Comparison of ENCODE assay signal across 1 fruit fly cellular context in the genomic region with DNA sequence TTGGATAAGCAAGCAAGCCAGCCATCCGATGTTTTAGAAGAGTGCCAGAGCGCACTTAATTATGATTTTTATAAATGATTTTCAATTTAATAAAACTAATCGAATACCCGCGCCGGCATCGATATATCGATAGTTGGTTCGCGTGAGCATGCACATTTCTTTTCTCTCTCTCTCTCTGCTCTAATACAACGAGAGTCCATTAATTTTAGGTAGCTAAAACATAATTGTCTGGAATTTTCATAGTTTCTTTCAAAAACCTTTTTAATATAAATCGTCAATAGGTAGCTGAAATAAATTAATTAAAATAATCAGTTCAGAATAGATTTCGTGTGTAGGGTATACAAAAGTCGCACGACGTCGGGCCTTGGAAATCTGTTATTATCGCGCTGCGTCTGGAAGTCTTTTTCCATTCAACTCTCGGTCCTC.
TF ChIP-seq lines count a peak whose summit lies in the region.

A gene (plus strand): TSS at position 408 of the 426 bp plus-strand sequence.

TF ChIP-seq in whole organism, embryonic, 481 proteins besides CTCF, POLR2A, EP300 and RAD21 (continued from another document and continues in another):
- TF ChIP-seq ewg (GFP tag; optimal IDR thresholded peaks at IDR 0.05; lab: Kevin White, UChicago) (peak; percentile 99), Mes4 (GFP tag; optimal IDR thresholded peaks at IDR 0.05; lab: Kevin White, UChicago) (peak; percentile 99), grau (tag; optimal IDR thresholded peaks at IDR 0.05; lab: Kevin White, UChicago) (peak; percentile 99), CG14014 (GFP tag; IDR thresholded peaks at IDR 0.05; lab: Robert Waterston, UW) (peak; percentile 100), Dek (tag; optimal IDR thresholded peaks at IDR 0.05; lab: Kevin White, UChicago) (peak; percentile 100), pfk (GFP tag; optimal IDR thresholded peaks at IDR 0.05; lab: Kevin White, UChicago) (peak; percentile 79), Nf-YA (GFP tag; IDR thresholded peaks at IDR 0.05; lab: Robert Waterston, UW) (peak; percentile 100), caup (GFP tag; optimal IDR thresholded peaks at IDR 0.05; lab: Kevin White, UChicago; ENCODE audit: severe bottlenecking) (peak; percentile 100), CG8388 (GFP tag; optimal IDR thresholded peaks at IDR 0.05; lab: Kevin White, UChicago) (peak; percentile 100), CG7556 (GFP tag; optimal IDR thresholded peaks at IDR 0.05; lab: Kevin White, UChicago) (peak; percentile 100), tap (tag; optimal IDR thresholded peaks at IDR 0.05; lab: Kevin White, UChicago) (peak; percentile 100), CG32772 (GFP tag; IDR thresholded peaks at IDR 0.05; lab: Robert Waterston, UW) (peak; percentile 100), D19A (tag; optimal IDR thresholded peaks at IDR 0.05; lab: Kevin White, UChicago) (peak; percentile 100), Adf1 (GFP tag; IDR thresholded peaks at IDR 0.05; lab: Robert Waterston, UW) (peak; percentile 93), gce (GFP tag; IDR thresholded peaks at IDR 0.05; lab: Robert Waterston, UW) (peak; percentile 100), tx (GFP tag; optimal IDR thresholded peaks at IDR 0.05; lab: Kevin White, UChicago) (peak; percentile 99), Dp (GFP tag; optimal IDR thresholded peaks at IDR 0.05; lab: Kevin White, UChicago) (peak; percentile 96), tna (GFP tag; IDR thresholded peaks at IDR 0.05; lab: Robert Waterston, UW; ENCODE audit: partially characterized antibody) (peak; percentile 62), nom (GFP tag; optimal IDR thresholded peaks at IDR 0.05; lab: Kevin White, UChicago) (peak; percentile 100), HLH3B (GFP tag; IDR thresholded peaks at IDR 0.05; lab: Robert Waterston, UW) (peak; percentile 100), peb (GFP tag; IDR thresholded peaks at IDR 0.05; lab: Robert Waterston, UW) (peak; percentile 100), grn (GFP tag; optimal IDR thresholded peaks at IDR 0.05; lab: Kevin White, UChicago) (peak; percentile 97), chinmo (GFP tag; IDR thresholded peaks at IDR 0.05; lab: Robert Waterston, UW; ENCODE audit: partially characterized antibody) (peak; percentile 97), dm (GFP tag; optimal IDR thresholded peaks at IDR 0.05; lab: Kevin White, UChicago) (peak; percentile 98), cwo (GFP tag; optimal IDR thresholded peaks at IDR 0.05; lab: Kevin White, UChicago) (peak; percentile 99), fru (optimal IDR thresholded peaks at IDR 0.05; lab: Kevin White, UChicago) (no peak), CG4820 (GFP tag; optimal IDR thresholded peaks at IDR 0.05; lab: Kevin White, UChicago) (peak; percentile 99), eve (GFP tag; optimal IDR thresholded peaks at IDR 0.05; lab: Kevin White, UChicago) (no peak), ssp (GFP tag; IDR thresholded peaks at IDR 0.05; lab: Robert Waterston, UW) (peak; percentile 97), Hand (GFP tag; optimal IDR thresholded peaks at IDR 0.05; lab: Kevin White, UChicago) (peak; percentile 99), Sox100B (GFP tag; optimal IDR thresholded peaks at IDR 0.05; lab: Kevin White, UChicago) (peak; percentile 100), Awh (GFP tag; IDR thresholded peaks at IDR 0.05; lab: Robert Waterston, UW) (peak; percentile 100), jing (GFP tag; optimal IDR thresholded peaks at IDR 0.05; lab: Kevin White, UChicago) (peak; percentile 99), CG1024 (GFP tag; IDR thresholded peaks at IDR 0.05; lab: Robert Waterston, UW) (peak; percentile 98), zen2 (GFP tag; IDR thresholded peaks at IDR 0.05; lab: Robert Waterston, UW; ENCODE audit: partially characterized antibody) (peak; percentile 84), CG15514 (GFP tag; optimal IDR thresholded peaks at IDR 0.05; lab: Kevin White, UChicago) (peak; percentile 96), CG7987 (GFP tag; optimal IDR thresholded peaks at IDR 0.05; lab: Kevin White, UChicago) (peak; percentile 99), Myb (GFP tag; optimal IDR thresholded peaks at IDR 0.05; lab: Kevin White, UChicago) (peak; percentile 92), CG34224 (GFP tag; IDR thresholded peaks at IDR 0.05; lab: Robert Waterston, UW; ENCODE audit: partially characterized antibody) (peak; percentile 89), fu2 (GFP tag; optimal IDR thresholded peaks at IDR 0.05; lab: Kevin White, UChicago) (peak; percentile 98), ftz-f1 (GFP tag; optimal IDR thresholded peaks at IDR 0.05; lab: Kevin White, UChicago) (peak; percentile 94), gt (GFP tag; IDR thresholded peaks at IDR 0.05; lab: Robert Waterston, UW) (peak; percentile 99), pho (GFP tag; optimal IDR thresholded peaks at IDR 0.05; lab: Kevin White, UChicago) (peak; percentile 99), CG5245 (GFP tag; optimal IDR thresholded peaks at IDR 0.05; lab: Kevin White, UChicago) (peak; percentile 100), CG13624 (GFP tag; optimal IDR thresholded peaks at IDR 0.05; lab: Kevin White, UChicago) (peak; percentile 100), ttk (GFP tag; IDR thresholded peaks at IDR 0.05; lab: Robert Waterston, UW) (peak; percentile 100), CG9437 (GFP tag; optimal IDR thresholded peaks at IDR 0.05; lab: Kevin White, UChicago) (peak; percentile 97), CG9932 (GFP tag; IDR thresholded peaks at IDR 0.05; lab: Robert Waterston, UW) (peak; percentile 99), Lpt (GFP tag; optimal IDR thresholded peaks at IDR 0.05; lab: Kevin White, UChicago) (no peak), CG1603 (tag; optimal IDR thresholded peaks at IDR 0.05; lab: Kevin White, UChicago) (peak; percentile 97), Ada2b (GFP tag; IDR thresholded peaks at IDR 0.05; lab: Robert Waterston, UW) (peak; percentile 100), CG10654 (GFP tag; optimal IDR thresholded peaks at IDR 0.05; lab: Kevin White, UChicago) (peak; percentile 100), cad (GFP tag; optimal IDR thresholded peaks at IDR 0.05; lab: Kevin White, UChicago) (no peak), repo (GFP tag; optimal IDR thresholded peaks at IDR 0.05; lab: Kevin White, UChicago) (peak; percentile 98), danr (GFP tag; IDR thresholded peaks at IDR 0.05; lab: Robert Waterston, UW) (peak; percentile 100), CG7786 (GFP tag; optimal IDR thresholded peaks at IDR 0.05; lab: Kevin White, UChicago) (peak; percentile 98), onecut (GFP tag; IDR thresholded peaks at IDR 0.05; lab: Robert Waterston, UW) (peak; percentile 100), CG12219 (GFP tag; optimal IDR thresholded peaks at IDR 0.05; lab: Kevin White, UChicago) (peak; percentile 100), CG31224 (GFP tag; IDR thresholded peaks at IDR 0.05; lab: Robert Waterston, UW) (peak; percentile 98), CG5180 (GFP tag; optimal IDR thresholded peaks at IDR 0.05; lab: Kevin White, UChicago) (peak; percentile 95), CG11560 (tag; IDR thresholded peaks at IDR 0.05; lab: Robert Waterston, UW) (peak; percentile 97), CG12769 (tag; optimal IDR thresholded peaks at IDR 0.05; lab: Kevin White, UChicago) (peak; percentile 99), D (optimal IDR thresholded peaks at IDR 0.05; lab: Kevin White, UChicago) (no peak), D (GFP tag; optimal IDR thresholded peaks at IDR 0.05; lab: Kevin White, UChicago) (peak; percentile 100), CG7271 (tag; optimal IDR thresholded peaks at IDR 0.05; lab: Kevin White, UChicago) (peak; percentile 99), CG8765 (GFP tag; IDR thresholded peaks at IDR 0.05; lab: Robert Waterston, UW) (peak; percentile 98), Deaf1 (tag; optimal IDR thresholded peaks at IDR 0.05; lab: Kevin White, UChicago) (peak; percentile 93), Rx (GFP tag; IDR thresholded peaks at IDR 0.05; lab: Robert Waterston, UW) (peak; percentile 99), CG31365 (tag; optimal IDR thresholded peaks at IDR 0.05; lab: Kevin White, UChicago) (peak; percentile 95), run (tag; optimal IDR thresholded peaks at IDR 0.05; lab: Kevin White, UChicago) (peak; percentile 100), CG6854 (GFP tag; optimal IDR thresholded peaks at IDR 0.05; lab: Kevin White, UChicago) (peak; percentile 100), CG10209 (GFP tag; optimal IDR thresholded peaks at IDR 0.05; lab: Kevin White, UChicago) (peak; percentile 100), lbe (GFP tag; optimal IDR thresholded peaks at IDR 0.05; lab: Kevin White, UChicago) (peak; percentile 99), Poxn (GFP tag; IDR thresholded peaks at IDR 0.05; lab: Robert Waterston, UW) (peak; percentile 98), pros (GFP tag; optimal IDR thresholded peaks at IDR 0.05; lab: Kevin White, UChicago) (peak; percentile 90), sug (tag; optimal IDR thresholded peaks at IDR 0.05; lab: Kevin White, UChicago) (peak; percentile 99), pan (optimal IDR thresholded peaks at IDR 0.05; lab: Kevin White, UChicago) (no peak), pan (GFP tag; optimal IDR thresholded peaks at IDR 0.05 in 1 of 2, IDR thresholded peaks at IDR 0.05 in 1 of 2) (peak in 1 of 2 experiments; percentile 100), Abd-B (GFP tag; optimal IDR thresholded peaks at IDR 0.05; lab: Kevin White, UChicago) (peak; percentile 100), Atf-2 (GFP tag; optimal IDR thresholded peaks at IDR 0.05; lab: Kevin White, UChicago) (peak; percentile 99), crol (GFP tag; IDR thresholded peaks at IDR 0.05; lab: Robert Waterston, UW) (peak; percentile 89), Asciz (GFP tag; optimal IDR thresholded peaks at IDR 0.05; lab: Kevin White, UChicago) (peak; percentile 100), Eip74EF (GFP tag; optimal IDR thresholded peaks at IDR 0.05; lab: Kevin White, UChicago) (peak in 1 of 2 experiments; percentile 100), CG7372 (GFP tag; IDR thresholded peaks at IDR 0.05; lab: Robert Waterston, UW) (peak; percentile 100), Gug (GFP tag; IDR thresholded peaks at IDR 0.05; lab: Robert Waterston, UW) (peak; percentile 99), pnt (GFP tag; optimal IDR thresholded peaks at IDR 0.05; lab: Kevin White, UChicago) (peak; percentile 99), odd (GFP tag; optimal IDR thresholded peaks at IDR 0.05; lab: Kevin White, UChicago) (peak; percentile 100), Lim3 (GFP tag; IDR thresholded peaks at IDR 0.05; lab: Robert Waterston, UW) (peak; percentile 99), tgo (GFP tag; IDR thresholded peaks at IDR 0.05; lab: Robert Waterston, UW) (peak; percentile 100), Scr (GFP tag; IDR thresholded peaks at IDR 0.05; lab: Robert Waterston, UW; ENCODE audit: partially characterized antibody) (peak; percentile 85), CG10462 (GFP tag; optimal IDR thresholded peaks at IDR 0.05; lab: Kevin White, UChicago) (peak; percentile 99), Sox102F (GFP tag; optimal IDR thresholded peaks at IDR 0.05; lab: Kevin White, UChicago) (peak; percentile 100), slou (GFP tag; optimal IDR thresholded peaks at IDR 0.05; lab: Kevin White, UChicago) (peak; percentile 99), Nf-YC (tag; optimal IDR thresholded peaks at IDR 0.05; lab: Kevin White, UChicago) (peak; percentile 95), Xrp1 (GFP tag; IDR thresholded peaks at IDR 0.05; lab: Robert Waterston, UW) (peak; percentile 100), CHES-1-like (GFP tag; optimal IDR thresholded peaks at IDR 0.05; lab: Kevin White, UChicago) (peak; percentile 99), CG3281 (GFP tag; optimal IDR thresholded peaks at IDR 0.05; lab: Kevin White, UChicago) (peak; percentile 99), Kr (GFP tag; optimal IDR thresholded peaks at IDR 0.05; lab: Kevin White, UChicago) (peak; percentile 73), CG10274 (GFP tag; optimal IDR thresholded peaks at IDR 0.05; lab: Kevin White, UChicago) (peak; percentile 98), Trl (optimal IDR thresholded peaks at IDR 0.05; lab: Kevin White, UChicago) (peak; percentile 46 to 53), Trl (GFP tag; optimal IDR thresholded peaks at IDR 0.05; lab: Kevin White, UChicago) (peak; percentile 99), Doc3 (GFP tag; IDR thresholded peaks at IDR 0.05; lab: Robert Waterston, UW; ENCODE audit: partially characterized antibody) (peak; percentile 85), CG14860 (GFP tag; IDR thresholded peaks at IDR 0.05; lab: Robert Waterston, UW; ENCODE audit: partially characterized antibody) (peak; percentile 65), CG3726 (GFP tag; IDR thresholded peaks at IDR 0.05; lab: Robert Waterston, UW) (peak; percentile 100), vfl (GFP tag; optimal IDR thresholded peaks at IDR 0.05; lab: Kevin White, UChicago) (peak; percentile 99), toy (GFP tag; IDR thresholded peaks at IDR 0.05; lab: Robert Waterston, UW) (peak; percentile 99), Ets97D (GFP tag; optimal IDR thresholded peaks at IDR 0.05; lab: Kevin White, UChicago) (peak; percentile 96), CG15073 (GFP tag; optimal IDR thresholded peaks at IDR 0.05; lab: Kevin White, UChicago) (peak; percentile 94), Ssrp (tag; optimal IDR thresholded peaks at IDR 0.05; lab: Kevin White, UChicago) (peak; percentile 100), mirr (GFP tag; optimal IDR thresholded peaks at IDR 0.05; lab: Kevin White, UChicago) (peak; percentile 99), Oli (tag; optimal IDR thresholded peaks at IDR 0.05; lab: Kevin White, UChicago) (peak; percentile 100), NC2α (GFP tag; optimal IDR thresholded peaks at IDR 0.05; lab: Kevin White, UChicago) (peak; percentile 99), Bteb2 (GFP tag; optimal IDR thresholded peaks at IDR 0.05; lab: Kevin White, UChicago) (peak; percentile 99), prd (optimal IDR thresholded peaks at IDR 0.05; lab: Kevin White, UChicago) (no peak), prd (GFP tag; IDR thresholded peaks at IDR 0.05; lab: Robert Waterston, UW) (peak; percentile 100), en (GFP tag; optimal IDR thresholded peaks at IDR 0.05; lab: Kevin White, UChicago) (peak; percentile 99), CG16779 (GFP tag; IDR thresholded peaks at IDR 0.05; lab: Robert Waterston, UW) (peak; percentile 99), CG33557 (GFP tag; optimal IDR thresholded peaks at IDR 0.05; lab: Kevin White, UChicago) (peak; percentile 100), CG17912 (GFP tag; optimal IDR thresholded peaks at IDR 0.05; lab: Kevin White, UChicago) (peak; percentile 100), CG1233 (GFP tag; optimal IDR thresholded peaks at IDR 0.05; lab: Kevin White, UChicago) (peak; percentile 100), H15 (GFP tag; IDR thresholded peaks at IDR 0.05; lab: Robert Waterston, UW) (peak; percentile 100), mam (GFP tag; optimal IDR thresholded peaks at IDR 0.05; lab: Kevin White, UChicago) (peak; percentile 99), CG13123 (GFP tag; optimal IDR thresholded peaks at IDR 0.05; lab: Kevin White, UChicago) (peak; percentile 99), CG4282 (GFP tag; optimal IDR thresholded peaks at IDR 0.05; lab: Kevin White, UChicago) (peak; percentile 96), dysf (GFP tag; IDR thresholded peaks at IDR 0.05; lab: Robert Waterston, UW) (peak; percentile 100)
